Fruit fly (Drosophila melanogaster) whole organism, prepupa: Measurements from ENCODE around the gene CG14053.

Source experiments
- CG11762 ChIP-seq: fragments of 200-800 bp; sonication (Bioruptor generic); optimal IDR thresholded peaks from 3 replicates; lab custom pipeline; 2016; ENCODE audit warnings: missing biosample characterization, missing genetic modification characterization; ENCODE audit not compliant: insufficient read depth
- CG11902 ChIP-seq: fragments of 200-800 bp; sonication (Bioruptor generic); optimal IDR thresholded peaks from 3 replicates; lab custom pipeline; 2016; ENCODE audit warnings: missing biosample characterization, missing genetic modification characterization
- CG16779 ChIP-seq: fragments of 200-800 bp; sonication (Bioruptor generic); optimal IDR thresholded peaks from 3 replicates; lab custom pipeline; 2017; ENCODE audit warnings: missing biosample characterization, mild to moderate bottlenecking, missing genetic modification characterization
- CG3032 ChIP-seq: fragments of 200-800 bp; optimal IDR thresholded peaks from 2 replicates; lab custom pipeline; 2019; ENCODE audit warnings: missing biosample characterization, mild to moderate bottlenecking, missing genetic modification characterization, moderate library complexity
- CG4318 ChIP-seq: fragments of 200-800 bp; sonication (Bioruptor generic); optimal IDR thresholded peaks from 3 replicates; lab custom pipeline; 2017; ENCODE audit warnings: missing biosample characterization, mild to moderate bottlenecking, missing genetic modification characterization
- CG6792 ChIP-seq: fragments of 200-800 bp; sonication (Bioruptor generic); optimal IDR thresholded peaks from 3 replicates; lab custom pipeline; 2016; ENCODE audit warnings: missing biosample characterization, missing genetic modification characterization
- CG8119 ChIP-seq: fragments of 200-800 bp; sonication (Bioruptor generic); IDR thresholded peaks from 3 replicates; pipeline ENCODE4 v1.3.6; 2022; ENCODE audit warnings: missing biosample characterization, missing genetic modification characterization
- Ets96B ChIP-seq: fragments of 200-800 bp; optimal IDR thresholded peaks from 2 replicates; lab custom pipeline; 2019; ENCODE audit warnings: missing biosample characterization, mild to moderate bottlenecking, missing genetic modification characterization, moderate library complexity
- Hr39 ChIP-seq: fragments of 200-800 bp; sonication (Bioruptor generic); optimal IDR thresholded peaks from 2 replicates; lab custom pipeline; 2016; ENCODE audit warnings: missing biosample characterization, missing genetic modification characterization
- Lpt ChIP-seq: fragments of 200-800 bp; sonication (Bioruptor generic); optimal IDR thresholded peaks from 3 replicates; lab custom pipeline; 2016; ENCODE audit warnings: missing biosample characterization, missing genetic modification characterization
- Sox15 ChIP-seq: fragments of 200-800 bp; sonication (Bioruptor generic); optimal IDR thresholded peaks from 3 replicates; lab custom pipeline; 2016; ENCODE audit warnings: missing biosample characterization, missing genetic modification characterization
- esn ChIP-seq: fragments of 200-800 bp; sonication (Bioruptor generic); optimal IDR thresholded peaks from 2 replicates; lab custom pipeline; 2016; ENCODE audit warnings: missing biosample characterization, mild to moderate bottlenecking, missing genetic modification characterization, moderate library complexity
- fd85E ChIP-seq: fragments of 200-800 bp; sonication (Bioruptor generic); optimal IDR thresholded peaks from 3 replicates; lab custom pipeline; 2016; ENCODE audit warnings: missing biosample characterization, missing genetic modification characterization
- pdm3 ChIP-seq: fragments of 200-800 bp; sonication (Bioruptor generic); optimal IDR thresholded peaks from 3 replicates; lab custom pipeline; 2016; ENCODE audit warnings: missing biosample characterization, missing genetic modification characterization

DNA sequence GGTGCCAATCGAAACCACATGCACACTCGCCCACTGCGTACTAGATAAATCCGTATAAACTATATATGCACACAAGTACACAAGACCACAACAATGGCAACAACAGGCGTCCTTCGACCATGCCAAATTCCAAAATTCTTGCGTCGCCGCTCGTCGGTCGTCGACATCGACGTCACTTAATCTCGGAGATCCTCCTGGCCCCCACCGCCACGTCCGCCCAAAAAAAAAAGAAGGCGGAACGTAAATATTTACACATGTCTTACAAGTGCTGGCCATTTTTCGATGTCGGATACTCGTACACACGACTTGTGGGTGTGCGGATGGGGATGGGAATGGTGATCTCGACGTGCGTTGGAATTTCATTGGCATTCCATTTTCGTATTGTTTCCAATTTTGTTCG is 30.4 kb downstream of the CG14053 start:
- TF ChIP-seq CG11762 (GFP tag; lab: Kevin White, UChicago) (no peak), CG3032 (tag; lab: Kevin White, UChicago) (no peak), CG6792 (GFP tag; lab: Kevin White, UChicago) (no peak), Sox15 (GFP tag; lab: Kevin White, UChicago) (no peak), Ets96B (tag; lab: Kevin White, UChicago) (no peak), Hr39 (GFP tag; lab: Kevin White, UChicago) (no peak), fd85E (no peak), CG16779 (tag; lab: Kevin White, UChicago) (no peak), CG11902 (no peak), esn (GFP tag; lab: Kevin White, UChicago) (no peak), CG4318 (GFP tag; lab: Kevin White, UChicago) (no peak), pdm3 (GFP tag; lab: Kevin White, UChicago) (no peak), CG8119 (GFP tag; lab: Robert Waterston, UW) (no peak), Lpt (GFP tag; lab: Kevin White, UChicago) (no peak)
